Worm (Caenorhabditis elegans): ENCODE measurements around the gene nhr-153.

DNA sequence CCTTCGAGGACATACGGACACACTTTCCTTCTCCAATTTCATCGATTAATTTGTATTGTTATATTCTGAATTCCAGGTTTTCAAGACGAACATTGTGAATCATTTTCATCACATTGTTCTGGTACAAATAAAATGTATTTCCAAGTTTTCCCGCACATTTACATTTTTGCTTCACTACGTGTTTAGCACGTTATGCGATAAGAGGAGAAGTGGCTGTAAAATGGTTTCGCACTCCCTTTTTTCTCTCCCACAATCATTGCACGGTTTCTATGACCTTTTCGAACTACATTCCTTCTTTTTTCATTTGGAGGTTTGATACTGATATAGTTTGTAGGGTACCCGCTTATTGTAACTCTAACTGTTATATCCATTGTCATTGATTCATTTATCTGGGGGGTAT lies 9.7 kb downstream of the nhr-153 start:
- no peak for TF ChIP-seq unc-62 (GFP tag; optimal IDR thresholded peaks at IDR 0.05)
- TF ChIP-seq nhr-23 (tag; optimal IDR thresholded peaks at IDR 0.05) = no peak
- no peak for TF ChIP-seq skn-1 (tag; optimal IDR thresholded peaks at IDR 0.05)
- TF ChIP-seq ceh-16 (tag; optimal IDR thresholded peaks at IDR 0.05) = no peak
- no peak for TF ChIP-seq R02D3.7 (tag; optimal IDR thresholded peaks at IDR 0.05)
- no peak for TF ChIP-seq egl-27 (tag; optimal IDR thresholded peaks at IDR 0.05)
- no peak for TF ChIP-seq lin-39 (tag; optimal IDR thresholded peaks at IDR 0.05)
- no peak for TF ChIP-seq pha-4 (tag; optimal IDR thresholded peaks at IDR 0.05)
- TF ChIP-seq ama-1 (optimal IDR thresholded peaks at IDR 0.05) = no peak
- TF ChIP-seq fkh-10 (GFP tag; optimal IDR thresholded peaks at IDR 0.05) = no peak
- TF ChIP-seq ceh-9 (tag; optimal IDR thresholded peaks at IDR 0.05) = no peak
- no peak for TF ChIP-seq elt-1 (tag; optimal IDR thresholded peaks at IDR 0.05)
